Worm (Caenorhabditis elegans) whole organism, L1 larva: Measurements from ENCODE around the gene F38A1.13.

Source experiments
- C04F5.9 ChIP-seq: sonication (generic microtip); optimal IDR thresholded peaks from 2 replicates; lab custom pipeline; 2016; ENCODE audit warnings: missing genetic modification characterization, missing compliant biosample characterization
- ceh-90 ChIP-seq: sonication (generic microtip); optimal IDR thresholded peaks from 2 replicates; lab custom pipeline; 2016; ENCODE audit warnings: missing genetic modification characterization, missing compliant biosample characterization
- dpl-1 ChIP-seq, 3 experiments: fragments of 150-350 bp in 2 of 3; sonication (generic microtip) in 1 of 3; optimal IDR thresholded peaks; 2 replicates each; lab custom pipeline; 2014 to 2017; ENCODE audit warnings: missing biosample characterization in 3 of 3, missing genetic modification characterization in 3 of 3, missing genetic modification reagents in 3 of 3
- efl-1 ChIP-seq, 4 experiments: fragments of 150-350 bp; optimal IDR thresholded peaks in 3 of 4; peaks in 1 of 4; 1 replicate in 1 of 4; 2 replicates in 3 of 4; lab custom pipeline; 2014; ENCODE audit warnings: missing biosample characterization in 2 of 4, missing genetic modification characterization in 2 of 4, missing genetic modification reagents in 2 of 4
- lin-35 ChIP-seq, 2 experiments: fragments of 150-350 bp; optimal IDR thresholded peaks; 2 replicates each; lab custom pipeline; 2014; ENCODE audit warnings: missing biosample characterization in 2 of 2, missing genetic modification characterization in 2 of 2, missing genetic modification reagents in 2 of 2
- lin-39 ChIP-seq: fragments of 150-350 bp; optimal IDR thresholded peaks from 2 replicates; lab custom pipeline; 2014; ENCODE audit warnings: missing biosample characterization, missing genetic modification reagents, missing genetic modification characterization
- mdl-1 ChIP-seq, 2 experiments: fragments of 150-350 bp; optimal IDR thresholded peaks; 2 replicates each; lab custom pipeline; 2014 to 2017; ENCODE audit warnings: missing biosample characterization in 2 of 2, missing genetic modification characterization in 2 of 2, inconsistent platforms in 1 of 2
- nhr-12 ChIP-seq: sonication (generic microtip); optimal IDR thresholded peaks from 2 replicates; lab custom pipeline; 2017; ENCODE audit warnings: missing biosample characterization, missing genetic modification characterization
- nhr-47 ChIP-seq: sonication (generic microtip); optimal IDR thresholded peaks from 2 replicates; lab custom pipeline; 2016; ENCODE audit warnings: mild to moderate bottlenecking, missing genetic modification characterization, moderate library complexity, missing compliant biosample characterization
- nhr-77 ChIP-seq: fragments of 150-350 bp; optimal IDR thresholded peaks from 2 replicates; lab custom pipeline; 2014; ENCODE audit warnings: missing biosample characterization, missing genetic modification characterization
- pag-3 ChIP-seq: sonication (generic microtip); optimal IDR thresholded peaks from 2 replicates; lab custom pipeline; 2017; ENCODE audit warnings: missing genetic modification characterization, mild to moderate bottlenecking, missing compliant biosample characterization, antibody characterized with exemption, borderline replicate concordance; ENCODE audit not compliant: insufficient read depth
- skn-1 ChIP-seq: fragments of 150-350 bp; optimal IDR thresholded peaks from 2 replicates; lab custom pipeline; 2014; ENCODE audit warnings: missing biosample characterization, missing genetic modification characterization
- snu-23 ChIP-seq: sonication (generic microtip); optimal IDR thresholded peaks from 2 replicates; lab custom pipeline; 2016; ENCODE audit warnings: missing genetic modification characterization, missing compliant biosample characterization
- unc-62 ChIP-seq: fragments of 150-350 bp; optimal IDR thresholded peaks from 2 replicates; lab custom pipeline; 2014; ENCODE audit warnings: missing biosample characterization, missing genetic modification reagents, missing genetic modification characterization
- unc-86 ChIP-seq: sonication (generic microtip); optimal IDR thresholded peaks from 2 replicates; lab custom pipeline; 2016; ENCODE audit warnings: missing genetic modification characterization, missing compliant biosample characterization
- vab-15 ChIP-seq: sonication (generic microtip); optimal IDR thresholded peaks from 2 replicates; lab custom pipeline; 2017; ENCODE audit warnings: missing genotype, mild to moderate bottlenecking, missing genetic modification characterization, missing compliant biosample characterization

Gene F38A1.13

DNA sequence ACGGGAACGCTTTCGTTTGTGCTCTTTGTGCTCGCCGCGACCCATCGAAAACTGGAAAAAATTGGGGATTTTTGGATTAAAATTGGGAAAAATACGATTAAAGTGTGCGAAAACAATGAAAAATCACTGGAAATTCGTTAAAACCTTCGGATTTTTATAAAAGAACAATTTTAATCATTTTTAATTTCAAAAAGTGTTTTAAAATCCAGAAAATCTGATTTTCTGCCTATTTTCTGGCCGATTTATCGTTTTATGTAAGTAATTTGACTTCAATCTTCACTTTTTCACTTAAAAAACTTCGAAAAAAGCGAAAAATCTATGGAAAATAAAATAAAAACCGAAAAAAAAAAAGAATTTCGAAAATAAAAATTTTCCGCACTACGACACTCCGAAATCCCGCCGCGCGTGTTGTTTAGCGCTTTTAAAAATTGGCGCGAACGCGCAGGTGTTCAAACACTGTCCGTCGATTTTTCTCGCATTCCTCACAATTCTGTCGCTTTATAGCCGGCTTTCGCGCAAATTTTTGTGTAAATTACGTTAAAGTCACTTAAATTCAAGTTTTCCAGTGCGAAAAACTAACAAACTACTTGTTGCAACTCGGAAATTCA lies 44.7 kb downstream of the F38A1.13 start, which contains the start of the genes ddx-46 and F53H1.4 (continued):
- TF ChIP-seq unc-62 (GFP tag; lab: Kevin White, UChicago) (no peak), ceh-90 (tag; lab: Kevin White, UChicago) (no peak), C04F5.9 (no peak), pag-3 (tag; lab: Kevin White, UChicago) (no peak), nhr-47 (no peak), lin-35 (GFP tag; optimal IDR thresholded peaks at IDR 0.05; lab: Kevin White, UChicago) (peak; percentile 88 to 93), mdl-1 (tag; optimal IDR thresholded peaks at IDR 0.05; lab: Kevin White, UChicago) (peak in 1 of 2 experiments; percentile 31), skn-1 (peak; percentile 34), snu-23 (GFP tag; lab: Kevin White, UChicago) (peak; percentile 58), lin-39 (tag; lab: Kevin White, UChicago) (peak; percentile 32), vab-15 (tag; lab: Kevin White, UChicago) (no peak), unc-86 (peak; percentile 32), nhr-77 (tag; lab: Kevin White, UChicago) (peak; percentile 13)

DNA sequence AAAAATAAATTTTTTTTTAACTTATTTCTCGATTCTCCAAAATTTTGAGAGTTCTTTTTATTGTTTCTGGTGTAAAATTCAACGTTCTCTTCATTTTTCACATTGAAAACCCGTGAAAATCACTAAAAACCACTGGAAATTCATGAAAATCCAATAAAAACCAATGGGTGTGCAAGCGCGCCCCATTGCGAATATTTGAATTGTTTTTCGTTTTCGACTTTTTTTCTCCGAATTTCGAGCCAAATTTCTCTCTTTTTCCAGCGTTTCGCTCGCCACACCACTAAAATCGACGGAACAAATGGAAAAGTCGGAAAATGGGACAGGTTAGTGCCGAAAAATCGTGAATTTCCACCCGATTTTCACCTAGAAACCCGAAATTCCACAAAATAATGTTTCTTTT lies 45.3 kb downstream of the F38A1.13 start:
- TF ChIP-seq efl-1 (optimal IDR thresholded peaks at IDR 0.05; lab: Kevin White, UChicago) (peak in 1 of 2 experiments; percentile 11), efl-1 (GFP tag; optimal IDR thresholded peaks at IDR 0.05 in 1 of 2; lab: Kevin White, UChicago) (peak; percentile 1 to 95), nhr-12 (tag; lab: Kevin White, UChicago) (no peak), dpl-1 (GFP tag; optimal IDR thresholded peaks at IDR 0.05; lab: Kevin White, UChicago) (peak in 2 of 3 experiments; percentile 49 to 54)
